ENCODE assay signal across 1 fruit fly cellular context in the genomic region with DNA sequence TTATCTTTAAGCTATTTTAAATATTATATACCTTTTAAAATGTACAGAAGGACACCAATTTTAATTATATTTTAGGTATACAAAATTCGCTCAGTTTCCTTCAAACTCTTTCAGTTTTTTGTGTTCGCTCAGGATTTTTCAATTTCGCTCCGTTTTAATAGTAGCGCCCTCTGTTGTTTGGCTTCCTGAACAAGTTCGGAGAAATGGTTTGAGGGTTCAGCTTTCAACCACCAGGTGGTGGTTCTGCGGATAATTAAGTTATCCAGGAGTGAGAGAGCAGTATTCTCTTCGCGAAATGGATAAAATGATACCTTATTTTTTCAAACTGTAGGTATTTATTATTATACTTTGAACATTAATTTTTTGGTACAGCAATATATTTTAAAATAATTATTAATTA.
TF ChIP-seq lines count a peak whose summit lies in the region.

No protein-coding gene starts in this region.

TF ChIP-seq in whole organism, embryonic, 481 proteins besides CTCF, POLR2A, EP300 and RAD21 (continued from another document):
- TF ChIP-seq al (GFP tag; IDR thresholded peaks at IDR 0.05; lab: Robert Waterston, UW) (no peak), Dref (GFP tag; IDR thresholded peaks at IDR 0.05; lab: Robert Waterston, UW) (no peak), CG18011 (GFP tag; optimal IDR thresholded peaks at IDR 0.05; lab: Kevin White, UChicago) (no peak), knrl (GFP tag; IDR thresholded peaks at IDR 0.05; lab: Robert Waterston, UW; ENCODE audit: partially characterized antibody) (no peak), cad (GFP tag; optimal IDR thresholded peaks at IDR 0.05; lab: Kevin White, UChicago) (no peak), NFAT (GFP tag; IDR thresholded peaks at IDR 0.05; lab: Robert Waterston, UW) (peak; percentile 34; the same call in 1 of the 2 replicates), CG31441 (GFP tag; IDR thresholded peaks at IDR 0.05; lab: Robert Waterston, UW) (no peak; the same call in 1 of the 2 replicates), Nf-YA (GFP tag; IDR thresholded peaks at IDR 0.05; lab: Robert Waterston, UW) (no peak), CG17361 (GFP tag; IDR thresholded peaks at IDR 0.05; lab: Robert Waterston, UW) (no peak), salm (tag; optimal IDR thresholded peaks at IDR 0.05; lab: Kevin White, UChicago) (no peak), Rfx (GFP tag; IDR thresholded peaks at IDR 0.05; lab: Robert Waterston, UW) (no peak; the same call in 1 of the 2 replicates), CG30403 (GFP tag; optimal IDR thresholded peaks at IDR 0.05; lab: Kevin White, UChicago) (no peak), mld (GFP tag; IDR thresholded peaks at IDR 0.05; lab: Robert Waterston, UW; ENCODE audit: partially characterized antibody) (no peak), az2 (GFP tag; optimal IDR thresholded peaks at IDR 0.05; lab: Kevin White, UChicago) (peak; percentile 82), sisA (GFP tag; IDR thresholded peaks at IDR 0.05; lab: Robert Waterston, UW) (no peak), otp (GFP tag; IDR thresholded peaks at IDR 0.05; lab: Robert Waterston, UW) (peak; percentile 64), CG10209 (GFP tag; optimal IDR thresholded peaks at IDR 0.05; lab: Kevin White, UChicago) (peak; percentile 57), CG12942 (GFP tag; optimal IDR thresholded peaks at IDR 0.05; lab: Kevin White, UChicago) (peak; percentile 6)
